Worm (Caenorhabditis elegans): ENCODE data around the gene mfsd-11.
A peak's percentile ranks its signal among the peaks of the same experiment; 100 is the strongest.

mfsd-11 gene

DNA sequence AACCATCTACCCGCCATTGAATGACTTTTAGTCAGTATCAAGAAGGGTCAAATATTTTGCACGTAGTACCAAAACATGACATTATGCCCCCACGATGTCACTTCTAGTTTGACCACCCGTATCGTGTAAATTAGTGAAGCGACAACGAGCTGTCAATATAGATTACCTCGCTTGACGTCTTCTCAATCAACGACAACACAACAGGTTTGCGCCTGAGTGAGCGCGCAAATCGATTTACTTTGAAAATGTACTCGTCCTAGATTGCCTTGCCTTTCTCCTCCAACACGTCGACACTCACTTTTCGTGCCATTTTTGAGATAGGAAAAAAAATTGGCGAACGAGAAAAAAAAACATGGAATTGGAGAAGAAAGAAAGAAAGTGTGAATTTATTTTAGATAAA is 26.8 kb upstream of the mfsd-11 start (continued):
- TF ChIP-seq fkh-8 (tag; optimal IDR thresholded peaks at IDR 0.05) (no peak), elt-3 (tag; optimal IDR thresholded peaks at IDR 0.05) (peak in 5 of 6 experiments; percentile 6 to 50 (median 33)), nhr-47 (tag; optimal IDR thresholded peaks at IDR 0.05) (peak; percentile 26), ets-5 (GFP tag; IDR thresholded peaks at IDR 0.05) (no peak), lin-14 (GFP tag; optimal IDR thresholded peaks at IDR 0.05) (peak; percentile 83), rnt-1 (tag; optimal IDR thresholded peaks at IDR 0.05) (peak; percentile 15), blmp-1 (tag; optimal IDR thresholded peaks at IDR 0.05) (peak; percentile 91), egl-13 (tag; optimal IDR thresholded peaks at IDR 0.05) (no peak), tlp-1 (tag; optimal IDR thresholded peaks at IDR 0.05) (no peak), jun-1 (tag; optimal IDR thresholded peaks at IDR 0.05) (no peak), nhr-11 (tag; optimal IDR thresholded peaks at IDR 0.05) (no peak), hlh-17 (GFP tag; optimal IDR thresholded peaks at IDR 0.05; ENCODE audit: borderline replicate concordance) (no peak), swsn-7 (tag; optimal IDR thresholded peaks at IDR 0.05) (peak; percentile 16)

DNA sequence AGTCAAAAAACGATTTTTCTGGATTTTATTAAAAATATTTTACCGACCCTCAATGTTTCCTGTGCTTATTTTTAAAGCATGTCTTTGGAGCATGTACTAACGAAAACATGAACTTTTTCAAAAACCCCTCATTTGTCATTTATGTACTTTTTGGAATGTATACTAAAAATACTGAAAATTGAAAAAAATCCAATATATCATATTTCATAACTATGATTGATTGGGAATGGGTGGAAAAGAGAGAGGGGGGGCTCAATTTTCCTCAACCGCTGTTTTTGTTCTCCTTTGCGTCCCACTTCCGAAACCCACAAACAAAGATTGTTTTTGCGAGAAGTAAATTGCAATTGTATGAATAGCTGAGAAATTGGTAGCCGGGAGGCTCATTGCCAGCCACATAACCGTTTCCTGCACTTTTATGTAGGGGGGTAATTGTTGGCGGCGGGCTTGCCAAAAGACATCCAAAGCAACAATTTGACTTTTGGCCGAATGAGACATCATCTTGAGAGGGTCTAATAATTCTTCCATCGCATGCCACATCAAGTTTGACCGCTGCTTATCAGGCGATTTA is 26.0 kb upstream of the mfsd-11 start:
- TF ChIP-seq efl-1 (optimal IDR thresholded peaks at IDR 0.05) (no peak), efl-1 (GFP tag; optimal IDR thresholded peaks at IDR 0.05 in 1 of 2) (peak in 1 of 2 experiments; percentile 56), blmp-1 (tag; optimal IDR thresholded peaks at IDR 0.05) (peak; percentile 4), rnt-1 (tag; optimal IDR thresholded peaks at IDR 0.05) (no peak)

DNA sequence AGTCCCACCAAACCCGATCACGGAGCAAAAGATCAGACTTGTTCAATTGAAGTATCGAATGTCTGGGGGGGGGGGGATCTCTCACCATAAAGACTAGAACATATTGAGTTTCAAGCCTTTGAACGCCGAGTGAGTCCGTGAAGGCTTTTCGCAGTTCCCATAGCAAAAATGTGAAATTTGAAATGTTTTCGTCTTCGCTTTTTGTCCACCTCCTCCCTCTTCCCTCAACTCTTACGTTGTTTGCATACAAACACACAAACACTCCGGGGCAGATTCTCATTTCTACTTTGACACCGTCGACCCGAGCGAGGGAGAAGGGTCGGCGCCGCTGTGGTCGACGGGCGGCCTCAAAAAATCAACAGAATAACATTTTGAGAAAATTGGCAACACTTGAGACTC is 25.2 kb upstream of the mfsd-11 start:
- TF ChIP-seq nhr-71 (tag; optimal IDR thresholded peaks at IDR 0.05) (peak; percentile 34), nhr-77 (tag; optimal IDR thresholded peaks at IDR 0.05) (peak; percentile 7), sup-37 (GFP tag; optimal IDR thresholded peaks at IDR 0.05) (peak; percentile 8), fkh-8 (tag; optimal IDR thresholded peaks at IDR 0.05) (no peak), mdl-1 (tag; optimal IDR thresholded peaks at IDR 0.05) (peak in 1 of 2 experiments; percentile 18), nhr-12 (tag; optimal IDR thresholded peaks at IDR 0.05) (no peak), nhr-85 (tag) (peak; percentile 55), unc-130 (tag; optimal IDR thresholded peaks at IDR 0.05) (peak; percentile 16), nhr-20 (tag; optimal IDR thresholded peaks at IDR 0.05) (peak; percentile 55), lin-14 (GFP tag; optimal IDR thresholded peaks at IDR 0.05) (peak; percentile 60), swsn-7 (tag; optimal IDR thresholded peaks at IDR 0.05) (peak; percentile 1), unc-62 (GFP tag; optimal IDR thresholded peaks at IDR 0.05) (no peak), efl-1 (optimal IDR thresholded peaks at IDR 0.05) (no peak), efl-1 (GFP tag; optimal IDR thresholded peaks at IDR 0.05 in 1 of 2) (peak in 1 of 2 experiments; percentile 35), ztf-4 (tag; optimal IDR thresholded peaks at IDR 0.05) (no peak), nhr-19 (GFP tag; conservative IDR thresholded peaks at IDR 0.05) (peak; percentile 19; the same call in 1 of the 2 replicates), unc-98 (GFP tag; IDR thresholded peaks at IDR 0.05) (no peak), snu-23 (GFP tag; optimal IDR thresholded peaks at IDR 0.05) (peak; percentile 20), ceh-88 (GFP tag; IDR thresholded peaks at IDR 0.05) (0 out of 2 replicates have a peak, but pooled peaks have one; percentile 31), egl-27 (tag; optimal IDR thresholded peaks at IDR 0.05) (peak in 1 of 2 experiments; percentile 26), grh-1 (GFP tag; IDR thresholded peaks at IDR 0.05) (peak; percentile 54), blmp-1 (tag; optimal IDR thresholded peaks at IDR 0.05) (peak; percentile 22)

DNA sequence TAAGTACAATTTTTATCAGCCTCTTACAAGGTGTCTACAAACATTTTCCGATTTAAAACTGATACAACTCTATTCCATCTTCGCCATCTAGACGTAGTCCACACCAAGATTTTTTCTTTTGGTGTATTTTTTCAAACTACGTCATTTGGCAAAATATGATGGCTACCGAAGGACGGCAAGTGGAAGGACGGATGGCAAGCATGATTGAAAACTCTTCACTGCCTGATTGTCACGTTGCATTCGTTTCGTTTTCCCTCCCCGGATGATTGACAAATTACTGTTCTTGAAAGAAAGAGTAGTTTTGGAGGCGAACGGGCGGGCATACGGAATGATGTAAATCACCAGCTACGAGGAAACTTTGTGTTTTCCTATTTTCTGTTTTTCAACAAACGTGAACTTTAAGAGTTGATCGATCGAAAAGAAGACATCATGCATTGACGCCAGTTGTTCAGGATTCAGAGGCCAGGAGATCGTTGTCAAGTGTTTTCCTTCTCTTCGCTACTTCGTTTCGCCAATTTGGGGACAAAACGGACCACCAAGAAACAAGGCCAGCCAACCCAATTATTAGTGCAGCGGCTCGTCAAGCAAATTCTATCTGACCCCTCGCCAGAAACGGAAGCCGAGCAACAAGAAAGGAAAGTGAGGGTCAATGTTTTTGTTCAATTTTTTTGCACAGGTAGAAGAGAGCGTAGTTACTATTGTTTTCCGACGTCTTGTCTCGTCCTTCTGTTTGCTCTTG is 24.6 kb upstream of the mfsd-11 start:
- TF ChIP-seq unc-62 (GFP tag; optimal IDR thresholded peaks at IDR 0.05) (no peak), unc-98 (GFP tag; IDR thresholded peaks at IDR 0.05) (no peak), mdl-1 (tag; optimal IDR thresholded peaks at IDR 0.05) (no peak), pag-3 (tag; optimal IDR thresholded peaks at IDR 0.05; ENCODE audit: borderline replicate concordance, insufficient read depth) (no peak), nhr-85 (tag) (peak; percentile 0), unc-130 (tag; optimal IDR thresholded peaks at IDR 0.05) (no peak), lin-14 (GFP tag; optimal IDR thresholded peaks at IDR 0.05) (peak; percentile 24), C34B4.2 (tag; optimal IDR thresholded peaks at IDR 0.05) (no peak), ceh-8 (GFP tag; optimal IDR thresholded peaks at IDR 0.05) (no peak), egl-27 (tag; optimal IDR thresholded peaks at IDR 0.05) (no peak), fkh-4 (tag; optimal IDR thresholded peaks at IDR 0.05; ENCODE audit: borderline replicate concordance) (no peak), elt-3 (tag; optimal IDR thresholded peaks at IDR 0.05) (no peak), nhr-19 (GFP tag; conservative IDR thresholded peaks at IDR 0.05) (no peak), aha-1 (tag; optimal IDR thresholded peaks at IDR 0.05) (no peak), ets-5 (GFP tag; IDR thresholded peaks at IDR 0.05) (no peak), mep-1 (tag; optimal IDR thresholded peaks at IDR 0.05) (no peak), xbp-1 (tag; optimal IDR thresholded peaks at IDR 0.05) (no peak), tbx-2 (tag; optimal IDR thresholded peaks at IDR 0.05) (no peak), lin-35 (GFP tag; optimal IDR thresholded peaks at IDR 0.05) (no peak), snpc-4 (tag; optimal IDR thresholded peaks at IDR 0.05) (no peak), blmp-1 (tag; optimal IDR thresholded peaks at IDR 0.05) (peak; percentile 15), nhr-90 (tag; optimal IDR thresholded peaks at IDR 0.05; ENCODE audit: poor library complexity) (no peak), vab-15 (tag; optimal IDR thresholded peaks at IDR 0.05) (peak; percentile 19)

Measured in whole organism, L1 larva.